Fruit fly (Drosophila melanogaster) whole organism, pupa: ENCODE results near the gene CG43394.

Source experiments
- CG10348 ChIP-seq: fragments of 200-800 bp; sonication (Bioruptor generic); IDR thresholded peaks from 2 replicates; pipeline ENCODE4 v1.3.6; 2022; ENCODE audit warnings: missing biosample characterization, missing genetic modification characterization
- CG12605 ChIP-seq: fragments of 200-800 bp; sonication (Bioruptor generic); IDR thresholded peaks from 2 replicates; pipeline ENCODE4 v1.3.6; 2022; ENCODE audit warnings: missing biosample characterization, missing genetic modification characterization
- CG13204 ChIP-seq: fragments of 200-800 bp; sonication (Bioruptor generic); optimal IDR thresholded peaks from 2 replicates; lab custom pipeline; 2018; ENCODE audit warnings: missing biosample characterization, mild to moderate bottlenecking, missing genetic modification characterization, moderate library complexity
- CG14655 ChIP-seq: fragments of 200-800 bp; sonication (Bioruptor generic); optimal IDR thresholded peaks from 3 replicates; lab custom pipeline; 2017; ENCODE audit warnings: mild to moderate bottlenecking, missing biosample characterization, missing genetic modification reagents, missing genetic modification characterization
- CG32121 ChIP-seq: fragments of 200-800 bp; sonication (Bioruptor generic); IDR thresholded peaks from 2 replicates; pipeline ENCODE4 v1.3.6; 2022; ENCODE audit warnings: missing biosample characterization, missing genetic modification characterization
- CG34367 ChIP-seq: fragments of 200-800 bp; sonication (Bioruptor generic); optimal IDR thresholded peaks from 2 replicates; lab custom pipeline; 2018; ENCODE audit warnings: missing biosample characterization, mild to moderate bottlenecking, missing genetic modification characterization
- CG8301 ChIP-seq: fragments of 200-800 bp; sonication (Bioruptor generic); optimal IDR thresholded peaks from 2 replicates; lab custom pipeline; 2018; ENCODE audit warnings: missing biosample characterization, mild to moderate bottlenecking, missing genetic modification characterization
- CG9948 ChIP-seq: fragments of 200-800 bp; sonication (Bioruptor generic); optimal IDR thresholded peaks from 2 replicates; lab custom pipeline; 2018; ENCODE audit warnings: missing biosample characterization, mild to moderate bottlenecking, missing genetic modification characterization, moderate library complexity
- D1 ChIP-seq: fragments of 200-800 bp; sonication (Bioruptor generic); optimal IDR thresholded peaks from 2 replicates; lab custom pipeline; 2018; ENCODE audit warnings: missing biosample characterization, mild to moderate bottlenecking, missing genetic modification characterization, moderate library complexity
- EcR ChIP-seq: fragments of 200-800 bp; sonication (Bioruptor generic); optimal IDR thresholded peaks from 3 replicates; lab custom pipeline; 2019; ENCODE audit warnings: missing biosample characterization, missing genetic modification characterization, mild to moderate bottlenecking, moderate library complexity, missing genetic modification reagents
- Pif1A ChIP-seq: fragments of 200-800 bp; sonication (Bioruptor generic); optimal IDR thresholded peaks from 3 replicates; lab custom pipeline; 2016; ENCODE audit warnings: missing biosample characterization, missing genetic modification characterization
- Pif1B ChIP-seq: fragments of 200-800 bp; sonication (Bioruptor generic); optimal IDR thresholded peaks from 3 replicates; lab custom pipeline; 2016; ENCODE audit warnings: missing biosample characterization, missing genetic modification characterization
- Snoo ChIP-seq: fragments of 200-800 bp; sonication (Bioruptor generic); optimal IDR thresholded peaks from 3 replicates; lab custom pipeline; 2017; ENCODE audit warnings: missing biosample characterization, mild to moderate bottlenecking, missing genetic modification characterization, inconsistent platforms
- fd96Ca ChIP-seq: fragments of 200-800 bp; sonication (Bioruptor generic); IDR thresholded peaks from 3 replicates; pipeline ENCODE4 v1.3.6; 2022; ENCODE audit warnings: missing biosample characterization, missing genetic modification characterization

- TF ChIP-seq EcR (GFP tag; lab: Kevin White, UChicago) (peak; percentile 32), fd96Ca (no peak), Pif1B (GFP tag; lab: Kevin White, UChicago) (no peak), CG12605 (GFP tag; lab: Robert Waterston, UW) (0 out of 2 replicates have a peak, but pooled peaks have one; percentile 6), CG14655 (GFP tag; lab: Kevin White, UChicago) (no peak), CG34367 (tag; lab: Kevin White, UChicago) (no peak), CG9948 (tag; lab: Kevin White, UChicago) (no peak), CG32121 (GFP tag; lab: Robert Waterston, UW) (no peak), CG8301 (tag; lab: Kevin White, UChicago) (no peak), CG10348 (GFP tag; lab: Robert Waterston, UW) (no peak), CG13204 (GFP tag; lab: Kevin White, UChicago) (no peak), Pif1A (GFP tag; lab: Kevin White, UChicago) (no peak), D1 (tag; lab: Kevin White, UChicago) (no peak), Snoo (tag; lab: Kevin White, UChicago) (no peak)
Measured at dm6 chr2L:8126849-8127602, 18.5 kb upstream of the CG43394 start, which contains the start of the genes CG12375 and CG8668.
